Worm (Caenorhabditis elegans) whole organism, mixed stage, embryonic: ENCODE measurements around the gene rocf-1.

Source experiments
- ceh-39 ChIP-seq: fragments of 150-350 bp; optimal IDR thresholded peaks from 2 replicates; lab custom pipeline; 2014; ENCODE audit warnings: missing biosample characterization, missing genetic modification characterization
- ces-1 ChIP-seq: fragments of 150-350 bp; optimal IDR thresholded peaks from 2 replicates; lab custom pipeline; 2014; ENCODE audit warnings: missing biosample characterization, missing genetic modification reagents, missing genetic modification characterization
- cnd-1 ChIP-seq: fragments of 200-800 bp; sonication (Bioruptor generic); optimal IDR thresholded peaks from 2 replicates; lab custom pipeline; 2018; ENCODE audit warnings: mild to moderate bottlenecking, missing genetic modification characterization, missing compliant biosample characterization
- drap-1 ChIP-seq: fragments of 200-800 bp; sonication (Bioruptor generic); optimal IDR thresholded peaks from 3 replicates; lab custom pipeline; 2018; ENCODE audit warnings: mild to moderate bottlenecking, missing genetic modification characterization, missing compliant biosample characterization
- elt-1 ChIP-seq: sonication (generic microtip); optimal IDR thresholded peaks from 2 replicates; lab custom pipeline; 2017; ENCODE audit warnings: missing genetic modification characterization, mild to moderate bottlenecking, missing compliant biosample characterization, antibody characterized with exemption, moderate library complexity, borderline replicate concordance; ENCODE audit not compliant: insufficient read depth
- elt-3 ChIP-seq: fragments of 150-350 bp; optimal IDR thresholded peaks from 2 replicates; lab custom pipeline; 2014; ENCODE audit warnings: missing biosample characterization, missing genetic modification characterization
- flh-1 ChIP-seq: fragments of 200-800 bp; sonication (Bioruptor generic); optimal IDR thresholded peaks from 2 replicates; lab custom pipeline; 2018; ENCODE audit warnings: mild to moderate bottlenecking, missing genetic modification characterization, moderate library complexity, missing compliant biosample characterization
- ham-2 ChIP-seq: fragments of 200-800 bp; sonication (Bioruptor generic); optimal IDR thresholded peaks from 2 replicates; lab custom pipeline; 2018; ENCODE audit warnings: mild to moderate bottlenecking, missing genetic modification characterization, missing compliant biosample characterization
- hlh-1 ChIP-seq: fragments of 150-350 bp; optimal IDR thresholded peaks from 2 replicates; lab custom pipeline; 2014; ENCODE audit warnings: missing biosample characterization, missing genetic modification reagents, missing genetic modification characterization
- lin-13 ChIP-seq: fragments of 150-350 bp; optimal IDR thresholded peaks from 2 replicates; lab custom pipeline; 2014; ENCODE audit warnings: missing biosample characterization, missing genetic modification characterization
- lin-32 ChIP-seq: fragments of 200-800 bp; sonication (Bioruptor generic); optimal IDR thresholded peaks from 2 replicates; lab custom pipeline; 2018; ENCODE audit warnings: mild to moderate bottlenecking, missing genetic modification characterization, missing compliant biosample characterization
- mab-5 ChIP-seq: fragments of 150-350 bp; optimal IDR thresholded peaks from 2 replicates; lab custom pipeline; 2014; ENCODE audit warnings: missing biosample characterization, missing genetic modification characterization
- mep-1 ChIP-seq: fragments of 150-350 bp; optimal IDR thresholded peaks from 2 replicates; lab custom pipeline; 2017; ENCODE audit warnings: missing biosample characterization, missing genetic modification reagents, missing genetic modification characterization, inconsistent platforms
- mls-2 ChIP-seq: sonication (generic microtip); optimal IDR thresholded peaks from 2 replicates; lab custom pipeline; 2016; ENCODE audit warnings: mild to moderate bottlenecking, missing genetic modification characterization, moderate library complexity, missing compliant biosample characterization
- nhr-237 ChIP-seq: fragments of 150-350 bp; optimal IDR thresholded peaks from 2 replicates; lab custom pipeline; 2014; ENCODE audit warnings: missing biosample characterization, missing genetic modification characterization
- nhr-28 ChIP-seq: fragments of 150-350 bp; optimal IDR thresholded peaks from 2 replicates; lab custom pipeline; 2014; ENCODE audit warnings: missing biosample characterization, missing genetic modification characterization
- nhr-76 ChIP-seq: sonication (generic microtip); optimal IDR thresholded peaks from 2 replicates; lab custom pipeline; 2017; ENCODE audit warnings: missing biosample characterization, missing genetic modification characterization
- pha-4 ChIP-seq: fragments of 150-350 bp; optimal IDR thresholded peaks from 2 replicates; lab custom pipeline; 2018; ENCODE audit warnings: missing biosample characterization, missing genetic modification reagents, missing genetic modification characterization
- snpc-4 ChIP-seq: fragments of 150-350 bp; optimal IDR thresholded peaks from 2 replicates; lab custom pipeline; 2014; ENCODE audit warnings: missing biosample characterization, missing genetic modification characterization
- sptf-1 ChIP-seq: sonication (generic microtip); optimal IDR thresholded peaks from 2 replicates; lab custom pipeline; 2017; ENCODE audit warnings: mild to moderate bottlenecking, missing genetic modification characterization, moderate library complexity, missing compliant biosample characterization
- tbx-8 ChIP-seq: fragments of 200-800 bp; sonication (Bioruptor generic); optimal IDR thresholded peaks from 2 replicates; lab custom pipeline; 2018; ENCODE audit warnings: mild to moderate bottlenecking, missing genetic modification characterization, moderate library complexity, missing compliant biosample characterization
- unc-120 ChIP-seq: sonication (generic microtip); optimal IDR thresholded peaks from 2 replicates; lab custom pipeline; 2017; ENCODE audit warnings: missing genetic modification characterization, missing compliant biosample characterization; ENCODE audit not compliant: poor library complexity, severe bottlenecking
- unc-39 ChIP-seq: fragments of 150-350 bp; optimal IDR thresholded peaks from 2 replicates; lab custom pipeline; 2014; ENCODE audit warnings: missing biosample characterization, missing genetic modification characterization
- unc-62 ChIP-seq: fragments of 150-350 bp; optimal IDR thresholded peaks from 2 replicates; lab custom pipeline; 2014; ENCODE audit warnings: missing biosample characterization, missing genetic modification reagents, missing genetic modification characterization
- zip-8 ChIP-seq: fragments of 150-350 bp; optimal IDR thresholded peaks from 2 replicates; lab custom pipeline; 2014; ENCODE audit warnings: missing biosample characterization, missing genetic modification characterization
- ztf-11 ChIP-seq: fragments of 150-350 bp; optimal IDR thresholded peaks from 2 replicates; lab custom pipeline; 2014; ENCODE audit warnings: missing biosample characterization, missing genetic modification characterization

The rocf-1 gene

ce11 chrV:15444188-15444587 is 20.1 kb downstream of the rocf-1 start, which contains the start of gene T26H5.11:
T26H5.11 (minus strand) TSS chrV:15444288.
- TF ChIP-seq unc-120 (tag; lab: Kevin White, UChicago) (no peak), zip-8 (tag; lab: Kevin White, UChicago) (no peak), flh-1 (GFP tag; lab: Kevin White, UChicago) (no peak), mab-5 (tag; lab: Kevin White, UChicago) (no peak), elt-3 (tag; lab: Kevin White, UChicago) (no peak), cnd-1 (tag; lab: Kevin White, UChicago) (no peak), unc-39 (tag; lab: Kevin White, UChicago) (no peak), mep-1 (no peak)

DNA sequence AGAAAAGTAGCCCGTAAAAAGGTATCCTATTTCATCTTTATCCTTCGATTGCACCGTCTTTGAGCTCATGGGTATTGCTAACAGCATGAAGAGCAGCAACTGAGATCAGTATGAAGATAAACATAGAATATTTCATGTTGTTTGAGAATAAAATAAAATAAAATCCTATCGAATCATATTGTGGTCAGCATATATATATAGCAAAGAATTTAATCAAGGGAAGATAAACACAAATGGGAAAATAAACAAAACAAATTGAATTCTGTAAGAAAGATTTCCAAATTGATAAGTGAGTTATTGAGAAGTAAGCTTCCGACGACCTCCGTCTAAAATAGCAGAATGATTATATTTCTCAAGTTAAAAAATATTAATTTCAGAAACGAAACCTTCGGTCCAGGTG is 20.6 kb downstream of the rocf-1 start, which contains the start of gene T26H5.10:
Gene T26H5.10 (minus strand): TSS at position 101 of the 400 bp plus-strand sequence.
- no peak for TF ChIP-seq snpc-4 (tag; lab: Kevin White, UChicago)

ce11 chrV:15442384-15442783 is 21.9 kb downstream of the rocf-1 start:
- no peak for TF ChIP-seq unc-120 (tag; lab: Kevin White, UChicago)

ce11 chrV:15436133-15436532 is 28.2 kb downstream of the rocf-1 start:
- TF ChIP-seq zip-8 (tag; lab: Kevin White, UChicago), result no peak
- no peak for TF ChIP-seq mep-1
- TF ChIP-seq cnd-1 (tag; lab: Kevin White, UChicago), result no peak

DNA sequence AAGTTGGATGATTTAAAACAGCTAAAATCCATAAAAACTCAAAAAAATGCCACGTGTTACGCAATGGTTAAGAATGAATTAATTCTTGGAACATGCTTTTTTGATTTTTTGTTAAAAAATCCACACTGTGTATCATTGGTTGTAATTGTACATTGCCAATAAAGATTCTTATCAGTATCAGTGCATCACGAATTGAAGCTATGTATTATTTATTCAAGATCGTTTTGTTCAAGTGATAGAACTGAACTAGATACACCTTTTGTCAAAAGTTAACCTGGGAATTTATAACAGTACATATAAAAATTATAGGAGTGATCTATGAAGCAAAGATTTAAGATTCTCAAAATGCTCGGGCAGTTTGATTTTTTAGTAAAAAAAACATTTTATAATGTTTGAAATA is 29.7 kb downstream of the rocf-1 start:
- TF ChIP-seq lin-32 (no peak), hlh-1 (tag; lab: Kevin White, UChicago) (no peak), zip-8 (tag; lab: Kevin White, UChicago) (no peak), sptf-1 (tag; lab: Kevin White, UChicago) (no peak), nhr-237 (tag; lab: Kevin White, UChicago) (no peak), ces-1 (no peak)
- TF ChIP-seq, all 35 proteins: peak for 0

- TF ChIP-seq nhr-28 (no peak), mep-1 (no peak), mls-2 (tag; lab: Kevin White, UChicago) (no peak), lin-32 (no peak), flh-1 (GFP tag; lab: Kevin White, UChicago) (no peak), ham-2 (GFP tag; lab: Kevin White, UChicago) (no peak), nhr-76 (tag; lab: Kevin White, UChicago) (no peak), drap-1 (no peak), unc-62 (no peak), snpc-4 (tag; lab: Kevin White, UChicago) (no peak), pha-4 (tag; lab: Kevin White, UChicago) (no peak), tbx-8 (no peak), lin-13 (tag; lab: Kevin White, UChicago) (no peak), hlh-1 (tag; lab: Kevin White, UChicago) (no peak), elt-1 (tag; lab: Kevin White, UChicago) (no peak), ceh-39 (tag; lab: Kevin White, UChicago) (no peak)
Measured at ce11 chrV:15432457-15432856, 31.8 kb downstream of the rocf-1 start, which contains the start of gene T26H5.8. T26H5.8 (minus strand) TSS chrV:15432726.

DNA sequence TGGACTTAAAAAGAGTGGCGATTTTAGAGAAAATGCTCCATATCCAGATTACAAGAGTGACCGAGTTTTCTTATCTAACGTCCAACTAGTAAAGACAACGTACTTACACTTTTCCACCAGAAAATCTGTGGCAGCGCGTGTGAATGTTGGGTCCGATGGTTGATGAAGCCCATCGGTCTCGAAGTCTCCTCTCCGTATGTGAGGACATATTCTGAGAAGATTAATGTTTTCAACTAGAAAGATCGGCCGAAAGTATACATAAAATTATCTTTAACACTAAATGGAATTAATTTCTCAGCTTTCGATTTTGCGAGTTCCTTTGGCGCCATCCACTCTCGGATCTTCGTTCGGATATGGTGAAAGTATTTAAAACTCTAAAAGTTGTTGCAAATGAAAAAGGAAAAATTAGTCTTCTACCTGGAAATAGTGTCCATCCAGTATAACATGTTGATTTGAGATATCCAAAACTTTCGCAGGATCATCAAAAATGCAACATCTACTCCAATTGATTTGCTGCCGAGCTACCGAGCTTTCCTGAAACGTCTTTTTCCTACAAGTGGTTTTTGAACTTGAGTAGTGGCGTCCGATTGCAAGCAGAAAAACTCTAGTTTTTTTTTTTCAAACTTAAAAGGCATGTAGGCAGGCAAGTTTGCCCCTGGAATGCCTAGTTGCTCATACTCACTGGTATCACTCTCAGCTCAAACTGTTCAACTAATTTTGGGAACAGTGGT is 32.8 kb downstream of the rocf-1 start:
- TF ChIP-seq unc-62 (no peak), elt-1 (tag; lab: Kevin White, UChicago) (no peak), ztf-11 (no peak), nhr-28 (no peak)
